Fruit fly (Drosophila melanogaster) whole organism, pupa: ENCODE measurements around the gene ppk14.

ENCODE experiments used
- CG15710 ChIP-seq: fragments of 200-800 bp; sonication (Bioruptor generic); optimal IDR thresholded peaks from 2 replicates; lab custom pipeline; 2018; ENCODE audit warnings: missing biosample characterization, mild to moderate bottlenecking, missing genetic modification characterization, moderate library complexity
- CG4496 ChIP-seq: fragments of 200-800 bp; sonication (Bioruptor generic); IDR thresholded peaks from 3 replicates; pipeline ENCODE4 v1.3.6; 2022; ENCODE audit warnings: missing biosample characterization, missing genetic modification characterization
- CG9948 ChIP-seq: fragments of 200-800 bp; sonication (Bioruptor generic); optimal IDR thresholded peaks from 2 replicates; lab custom pipeline; 2018; ENCODE audit warnings: missing biosample characterization, mild to moderate bottlenecking, missing genetic modification characterization, moderate library complexity
- D1 ChIP-seq: fragments of 200-800 bp; sonication (Bioruptor generic); optimal IDR thresholded peaks from 2 replicates; lab custom pipeline; 2018; ENCODE audit warnings: missing biosample characterization, mild to moderate bottlenecking, missing genetic modification characterization, moderate library complexity
- fd96Ca ChIP-seq: fragments of 200-800 bp; sonication (Bioruptor generic); IDR thresholded peaks from 3 replicates; pipeline ENCODE4 v1.3.6; 2022; ENCODE audit warnings: missing biosample characterization, missing genetic modification characterization

DNA sequence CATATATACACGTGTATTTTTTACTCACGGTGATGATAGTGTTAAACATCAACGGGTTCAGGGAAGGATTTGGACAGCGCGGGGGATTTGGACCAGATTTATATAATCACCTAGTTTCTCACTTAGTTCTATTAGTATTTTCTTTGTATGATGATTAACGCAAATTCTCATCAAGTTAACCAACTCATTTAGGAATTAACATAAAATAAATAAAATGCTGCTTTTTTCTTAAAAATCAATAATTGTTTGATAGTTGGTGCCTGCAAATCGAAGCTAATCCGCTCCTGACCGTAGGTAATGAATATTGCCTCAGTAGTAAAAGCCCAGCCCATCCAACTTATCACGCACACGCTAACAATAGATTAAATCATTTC is 3.0 kb upstream of the ppk14 start:
- no peak for TF ChIP-seq CG9948 (tag; lab: Kevin White, UChicago)
- 0 out of 3 replicates have a peak, but pooled peaks have one; percentile 36 for TF ChIP-seq fd96Ca
- TF ChIP-seq CG4496 (GFP tag; lab: Robert Waterston, UW), result no peak; the same call in 2 of the 3 replicates
- no peak for TF ChIP-seq D1 (tag; lab: Kevin White, UChicago)
- TF ChIP-seq CG15710 (tag; lab: Kevin White, UChicago), result peak; percentile 14
